Worm (Caenorhabditis elegans) whole organism, L4 larva: ENCODE measurements around the gene asp-3.

ENCODE experiments used
- F10B5.3 ChIP-seq: sonication (generic microtip); optimal IDR thresholded peaks from 2 replicates; lab custom pipeline; 2016; ENCODE audit warnings: mild to moderate bottlenecking, missing genetic modification characterization, missing compliant biosample characterization
- F37D6.2 ChIP-seq: sonication (generic microtip); optimal IDR thresholded peaks from 2 replicates; lab custom pipeline; 2016; ENCODE audit warnings: mild to moderate bottlenecking, missing genetic modification characterization, missing compliant biosample characterization
- R02D3.7 ChIP-seq: fragments of 150-350 bp; sonication (generic microtip); optimal IDR thresholded peaks from 3 replicates; lab custom pipeline; 2014; ENCODE audit warnings: missing biosample characterization, missing genetic modification characterization
- T20F7.1 ChIP-seq: fragments of 200-800 bp; sonication (Bioruptor generic); optimal IDR thresholded peaks from 2 replicates; lab custom pipeline; 2018; ENCODE audit warnings: mild to moderate bottlenecking, missing genetic modification characterization, missing compliant biosample characterization
- Y48G9A.11 ChIP-seq: fragments of 200-800 bp; sonication (Bioruptor generic); IDR thresholded peaks from 2 replicates; pipeline ENCODE4 v1.3.6; 2022; ENCODE audit warnings: missing genetic modification reagents, missing genetic modification characterization, missing compliant biosample characterization
- Y75B8A.6 ChIP-seq: fragments of 200-800 bp; sonication (Bioruptor generic); IDR thresholded peaks from 2 replicates; pipeline ENCODE4 v1.3.6; 2022; ENCODE audit warnings: missing genetic modification reagents, missing genetic modification characterization, missing compliant biosample characterization
- aha-1 ChIP-seq: fragments of 150-350 bp; peaks from one replicate; lab custom pipeline; 2014; ENCODE audit warnings: missing biosample characterization, missing genetic modification characterization
- aly-2 ChIP-seq: sonication (generic microtip); optimal IDR thresholded peaks from 2 replicates; lab custom pipeline; 2018; ENCODE audit warnings: missing biosample characterization, missing genetic modification characterization
- ama-1 ChIP-seq: fragments of 150-350 bp; optimal IDR thresholded peaks from 2 replicates; lab custom pipeline; 2014; ENCODE audit warnings: inconsistent platforms, mixed read lengths
- arid-1 ChIP-seq: fragments of 200-800 bp; sonication (Bioruptor generic); conservative IDR thresholded peaks from 2 replicates; pipeline ENCODE4 v1.3.6; 2022; ENCODE audit warnings: missing genetic modification reagents, missing genetic modification characterization, missing compliant biosample characterization
- attf-4 ChIP-seq: sonication (generic microtip); optimal IDR thresholded peaks from 3 replicates; lab custom pipeline; 2017; ENCODE audit warnings: missing biosample characterization, missing genetic modification characterization
- ceh-28 ChIP-seq: fragments of 150-350 bp; optimal IDR thresholded peaks from 2 replicates; lab custom pipeline; 2014; ENCODE audit warnings: missing biosample characterization, missing genetic modification reagents, missing genetic modification characterization
- ceh-32 ChIP-seq: sonication (generic microtip); optimal IDR thresholded peaks from 2 replicates; lab custom pipeline; 2016; ENCODE audit warnings: mild to moderate bottlenecking, missing genetic modification characterization, missing compliant biosample characterization; ENCODE audit not compliant: poor library complexity
- ceh-62 ChIP-seq: sonication (generic microtip); optimal IDR thresholded peaks from 2 replicates; lab custom pipeline; 2017; ENCODE audit warnings: missing biosample characterization, missing genetic modification characterization
- ces-1 ChIP-seq: fragments of 150-350 bp; sonication (generic microtip); optimal IDR thresholded peaks from 4 replicates; lab custom pipeline; 2014; ENCODE audit warnings: missing biosample characterization, missing genetic modification reagents, missing genetic modification characterization
- cey-2 ChIP-seq: sonication (generic microtip); optimal IDR thresholded peaks from 3 replicates; lab custom pipeline; 2017; ENCODE audit warnings: missing genetic modification characterization, mild to moderate bottlenecking, missing compliant biosample characterization, antibody characterized with exemption, borderline replicate concordance; ENCODE audit not compliant: insufficient read depth
- daf-8 ChIP-seq: fragments of 200-800 bp; sonication (Bioruptor generic); IDR thresholded peaks from 2 replicates; pipeline ENCODE4 v1.3.6; 2022; ENCODE audit warnings: missing genetic modification characterization, missing compliant biosample characterization
- dmd-8 ChIP-seq: fragments of 200-800 bp; sonication (Bioruptor generic); IDR thresholded peaks from 2 replicates; pipeline ENCODE4 v1.3.6; 2022; ENCODE audit warnings: missing genetic modification characterization, missing compliant biosample characterization
- dve-1 ChIP-seq: sonication (generic microtip); optimal IDR thresholded peaks from 2 replicates; lab custom pipeline; 2017; ENCODE audit warnings: antibody characterized with exemption, mild to moderate bottlenecking, missing genetic modification characterization, missing compliant biosample characterization; ENCODE audit not compliant: insufficient read depth
- egl-43 ChIP-seq: fragments of 200-800 bp; sonication (Bioruptor generic); IDR thresholded peaks from 2 replicates; pipeline ENCODE4 v1.3.6; 2022; ENCODE audit warnings: missing genetic modification reagents, missing genetic modification characterization, missing compliant biosample characterization
- fkh-10 ChIP-seq: fragments of 150-350 bp; optimal IDR thresholded peaks from 2 replicates; lab custom pipeline; 2014; ENCODE audit warnings: missing biosample characterization, missing genetic modification reagents, missing genetic modification characterization
- fos-1 ChIP-seq: fragments of 150-350 bp; optimal IDR thresholded peaks from 2 replicates; lab custom pipeline; 2014; ENCODE audit warnings: missing biosample characterization, missing genetic modification characterization
- gei-8 ChIP-seq: fragments of 200-800 bp; sonication (Bioruptor generic); optimal IDR thresholded peaks from 2 replicates; lab custom pipeline; 2018; ENCODE audit warnings: mild to moderate bottlenecking, missing genetic modification characterization, missing compliant biosample characterization
- hlh-30 ChIP-seq: sonication (generic microtip); optimal IDR thresholded peaks from 2 replicates; lab custom pipeline; 2017; ENCODE audit warnings: antibody characterized with exemption, mild to moderate bottlenecking, missing genetic modification characterization, missing compliant biosample characterization; ENCODE audit not compliant: insufficient read depth
- jun-1 ChIP-seq: fragments of 150-350 bp; optimal IDR thresholded peaks from 2 replicates; lab custom pipeline; 2014; ENCODE audit warnings: missing biosample characterization, missing genetic modification reagents, missing genetic modification characterization
- lin-1 ChIP-seq: fragments of 200-800 bp; sonication (Bioruptor generic); IDR thresholded peaks from 2 replicates; pipeline ENCODE4 v1.3.6; 2022; ENCODE audit warnings: missing genetic modification reagents, missing genetic modification characterization, missing compliant biosample characterization
- lin-13 ChIP-seq: fragments of 150-350 bp; optimal IDR thresholded peaks from 2 replicates; lab custom pipeline; 2014; ENCODE audit warnings: missing biosample characterization, missing genetic modification reagents, missing genetic modification characterization
- lin-15B ChIP-seq: fragments of 150-350 bp; sonication (generic microtip); optimal IDR thresholded peaks from 3 replicates; lab custom pipeline; 2014; ENCODE audit warnings: missing biosample characterization, missing genetic modification characterization
- madf-5 ChIP-seq, 2 experiments: fragments of 200-800 bp; sonication (Bioruptor generic); IDR thresholded peaks; 2 replicates each; pipeline ENCODE4 v1.3.6; 2022; ENCODE audit warnings: missing compliant biosample characterization in 2 of 2, missing genetic modification characterization in 2 of 2
- mdl-1 ChIP-seq, 2 experiments: fragments of 150-350 bp in 1 of 2; sonication (generic microtip) in 1 of 2; optimal IDR thresholded peaks; 2 replicates each; lab custom pipeline; 2014 to 2017; ENCODE audit warnings: missing biosample characterization in 2 of 2, missing genetic modification characterization in 2 of 2
- mxl-2 ChIP-seq: fragments of 200-800 bp; sonication (Bioruptor generic); conservative IDR thresholded peaks from 2 replicates; pipeline ENCODE4 v1.3.6; 2022; ENCODE audit warnings: missing genetic modification reagents, missing genetic modification characterization, missing compliant biosample characterization
- mxl-3 ChIP-seq: fragments of 200-800 bp; sonication (Bioruptor generic); optimal IDR thresholded peaks from 2 replicates; lab custom pipeline; 2018; ENCODE audit warnings: mild to moderate bottlenecking, missing genetic modification characterization, missing compliant biosample characterization
- nhr-10 ChIP-seq: fragments of 150-350 bp; optimal IDR thresholded peaks from 2 replicates; lab custom pipeline; 2014; ENCODE audit warnings: missing biosample characterization, missing genetic modification characterization
- nhr-25 ChIP-seq: sonication (generic microtip); optimal IDR thresholded peaks from 2 replicates; lab custom pipeline; 2017; ENCODE audit warnings: missing genetic modification characterization, mild to moderate bottlenecking, missing compliant biosample characterization, antibody characterized with exemption, moderate library complexity, borderline replicate concordance; ENCODE audit not compliant: insufficient read depth
- nhr-28 ChIP-seq: fragments of 150-350 bp; optimal IDR thresholded peaks from 2 replicates; lab custom pipeline; 2014; ENCODE audit warnings: missing biosample characterization, missing genetic modification characterization
- nhr-76 ChIP-seq: fragments of 150-350 bp; optimal IDR thresholded peaks from 2 replicates; lab custom pipeline; 2014; ENCODE audit warnings: missing biosample characterization, missing genetic modification characterization
- pha-4 ChIP-seq, 2 experiments: fragments of 150-350 bp in 1 of 2; fragments of 200-800 bp in 1 of 2; sonication (Bioruptor generic) in 1 of 2; IDR thresholded peaks in 1 of 2; optimal IDR thresholded peaks in 1 of 2; 2 replicates each; pipeline versions ENCODE4 v1.3.6 to Lab custom; 2014 to 2022; ENCODE audit warnings: missing genetic modification characterization in 2 of 2, missing genetic modification reagents in 2 of 2, missing biosample characterization in 1 of 2, missing compliant biosample characterization in 1 of 2
- php-3 ChIP-seq: fragments of 200-800 bp; sonication (Bioruptor generic); IDR thresholded peaks from 2 replicates; pipeline ENCODE4 v1.3.6; 2022; ENCODE audit warnings: missing genetic modification reagents, missing genetic modification characterization, missing compliant biosample characterization
- sdz-12 ChIP-seq: fragments of 200-800 bp; sonication (Bioruptor generic); optimal IDR thresholded peaks from 2 replicates; lab custom pipeline; 2018; ENCODE audit warnings: mild to moderate bottlenecking, missing genetic modification characterization, missing compliant biosample characterization
- set-16 ChIP-seq: fragments of 200-800 bp; sonication (Bioruptor generic); IDR thresholded peaks from 2 replicates; pipeline ENCODE4 v1.3.6; 2022; ENCODE audit warnings: missing genetic modification reagents, missing genetic modification characterization, missing compliant biosample characterization
- skn-1 ChIP-seq: fragments of 150-350 bp; optimal IDR thresholded peaks from 2 replicates; lab custom pipeline; 2014; ENCODE audit warnings: missing biosample characterization, missing genetic modification characterization
- snpc-4 ChIP-seq: fragments of 150-350 bp; optimal IDR thresholded peaks from 2 replicates; lab custom pipeline; 2014; ENCODE audit warnings: missing biosample characterization, missing genetic modification characterization
- spr-1 ChIP-seq: sonication (generic microtip); optimal IDR thresholded peaks from 2 replicates; lab custom pipeline; 2016; ENCODE audit warnings: mild to moderate bottlenecking, missing genetic modification characterization, missing compliant biosample characterization
- unc-130 ChIP-seq: sonication (generic microtip); optimal IDR thresholded peaks from 2 replicates; lab custom pipeline; 2016; ENCODE audit warnings: missing genetic modification reagents, missing genetic modification characterization, missing compliant biosample characterization
- unc-62 ChIP-seq, 3 experiments: fragments of 150-350 bp in 1 of 3; sonication (generic microtip); optimal IDR thresholded peaks in 2 of 3; peaks in 1 of 3; 1 replicate in 1 of 3; 2 replicates in 2 of 3; lab custom pipeline; 2014 to 2017; ENCODE audit warnings: missing biosample characterization in 3 of 3, missing genetic modification characterization in 3 of 3, missing genetic modification reagents in 3 of 3, missing genotype in 1 of 3
- vab-7 ChIP-seq: fragments of 200-800 bp; sonication (Bioruptor generic); IDR thresholded peaks from 2 replicates; pipeline ENCODE4 v1.3.6; 2022; ENCODE audit warnings: missing genetic modification reagents, missing genetic modification characterization, missing compliant biosample characterization
- zag-1 ChIP-seq: fragments of 150-350 bp; optimal IDR thresholded peaks from 2 replicates; lab custom pipeline; 2014; ENCODE audit warnings: missing biosample characterization, missing genetic modification characterization
- zfp-2 ChIP-seq: sonication (generic microtip); optimal IDR thresholded peaks from 2 replicates; lab custom pipeline; 2016; ENCODE audit warnings: mild to moderate bottlenecking, missing genetic modification characterization, missing compliant biosample characterization
- ztf-7 ChIP-seq: fragments of 150-350 bp; optimal IDR thresholded peaks from 2 replicates; lab custom pipeline; 2014; ENCODE audit warnings: missing biosample characterization, missing genetic modification characterization

Gene asp-3

DNA sequence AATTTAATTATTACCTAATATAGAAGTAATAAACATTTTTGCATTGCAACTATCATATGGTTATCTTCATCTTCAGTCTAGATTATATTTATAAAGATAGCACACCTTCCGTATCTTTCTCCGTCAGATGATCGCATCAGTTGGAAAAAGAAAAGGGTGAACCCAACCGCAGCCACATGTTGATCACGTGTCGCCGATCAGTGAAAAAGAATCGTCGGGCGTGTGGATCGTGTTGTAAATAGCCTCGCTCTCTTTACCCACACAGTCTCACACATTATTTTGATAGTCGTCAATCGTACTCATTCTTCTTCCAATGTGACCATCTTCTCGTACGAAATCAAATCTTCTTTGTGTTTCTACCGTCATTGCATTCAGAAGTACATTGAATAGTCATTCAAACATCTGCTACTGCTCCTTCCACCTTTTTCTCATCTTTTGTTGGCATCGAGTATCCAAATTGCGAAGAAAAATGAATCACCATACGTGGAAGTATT is 47.0 kb upstream of the asp-3 start (continued):
- no peak for TF ChIP-seq snpc-4 (tag; lab: Kevin White, UChicago)
- no peak for TF ChIP-seq unc-130
- peak; percentile 98 for TF ChIP-seq mxl-2 (GFP tag; lab: Robert Waterston, UW)
- no peak for TF ChIP-seq zag-1 (tag; lab: Kevin White, UChicago)
- 0 out of 4 replicates have a peak, but pooled peaks have one; percentile 1 to 53 for TF ChIP-seq madf-5 (GFP tag; IDR thresholded peaks at IDR 0.05; lab: Robert Waterston, UW)
- no peak for TF ChIP-seq ceh-28 (tag; lab: Kevin White, UChicago)
- no peak for TF ChIP-seq egl-43
- TF ChIP-seq attf-4 (tag; lab: Kevin White, UChicago): no peak
- peak; percentile 68 for TF ChIP-seq jun-1 (tag; lab: Kevin White, UChicago)
- no peak for TF ChIP-seq ces-1
- peak in 1 of 2 experiments; percentile 100 for TF ChIP-seq mdl-1 (tag; optimal IDR thresholded peaks at IDR 0.05; lab: Kevin White, UChicago)
- TF ChIP-seq fkh-10 (GFP tag; lab: Kevin White, UChicago): no peak
- peak; percentile 54; the same call in 1 of the 2 replicates for TF ChIP-seq php-3
- TF ChIP-seq fos-1 (tag; lab: Kevin White, UChicago): peak; percentile 76
- peak; percentile 97 for TF ChIP-seq gei-8 (GFP tag; lab: Kevin White, UChicago)
- peak; percentile 96 for TF ChIP-seq ama-1 (lab: Kevin White, UChicago)
- no peak for TF ChIP-seq aly-2 (tag; lab: Kevin White, UChicago)
- peak; percentile 86 for TF ChIP-seq spr-1
- peak; percentile 99 for TF ChIP-seq hlh-30 (tag; lab: Kevin White, UChicago)
- no peak for TF ChIP-seq skn-1
- TF ChIP-seq dmd-8: no peak
- TF ChIP-seq nhr-25 (tag; lab: Kevin White, UChicago): peak; percentile 94
- TF ChIP-seq R02D3.7 (tag; lab: Kevin White, UChicago): no peak
- peak; percentile 91 for TF ChIP-seq pha-4 (GFP tag; IDR thresholded peaks at IDR 0.05; lab: Robert Waterston, UW)
- peak; percentile 64 for TF ChIP-seq pha-4 (tag; optimal IDR thresholded peaks at IDR 0.05; lab: Kevin White, UChicago)
- TF ChIP-seq ztf-7 (tag; lab: Kevin White, UChicago): peak; percentile 80
- TF ChIP-seq set-16 (GFP tag; lab: Robert Waterston, UW): peak; percentile 44; the same call in 1 of the 2 replicates
- no peak for TF ChIP-seq lin-15B (tag; lab: Kevin White, UChicago)
- peak; percentile 98 for TF ChIP-seq dve-1
- 0 out of 2 replicates have a peak, but pooled peaks have one; percentile 9 for TF ChIP-seq arid-1 (GFP tag; lab: Robert Waterston, UW)
- TF ChIP-seq F10B5.3: peak; percentile 57
- TF ChIP-seq nhr-28 (tag; lab: Kevin White, UChicago): peak; percentile 94
- peak; percentile 98 for TF ChIP-seq mxl-3 (GFP tag; lab: Kevin White, UChicago)
- TF ChIP-seq ceh-32 (tag; lab: Kevin White, UChicago): peak; percentile 9
- TF ChIP-seq unc-62 (GFP tag; optimal IDR thresholded peaks at IDR 0.05 in 1 of 2; lab: Kevin White, UChicago): peak in 1 of 2 experiments; percentile 99
- TF ChIP-seq unc-62 (tag; optimal IDR thresholded peaks at IDR 0.05; lab: Kevin White, UChicago): no peak
- no peak for TF ChIP-seq ceh-62 (tag; lab: Kevin White, UChicago)
- TF ChIP-seq F37D6.2: no peak
- no peak for TF ChIP-seq vab-7 (GFP tag; lab: Robert Waterston, UW)
- peak; percentile 40 for TF ChIP-seq sdz-12 (GFP tag; lab: Kevin White, UChicago)
- TF ChIP-seq lin-1: peak; percentile 93
- TF ChIP-seq aha-1: peak; percentile 99
- peak; percentile 93 for TF ChIP-seq cey-2 (tag; lab: Kevin White, UChicago)
- peak; percentile 57 for TF ChIP-seq zfp-2 (tag; lab: Kevin White, UChicago)
- peak; percentile 71 for TF ChIP-seq nhr-76 (tag; lab: Kevin White, UChicago)
- peak; percentile 83 for TF ChIP-seq T20F7.1 (GFP tag; lab: Kevin White, UChicago)
- TF ChIP-seq nhr-10 (tag; lab: Kevin White, UChicago): peak; percentile 83
- TF ChIP-seq daf-8 (GFP tag; lab: Robert Waterston, UW): no peak
- peak; percentile 90 for TF ChIP-seq Y75B8A.6 (GFP tag; lab: Robert Waterston, UW)
- TF ChIP-seq lin-13 (GFP tag; lab: Kevin White, UChicago): peak; percentile 82
- TF ChIP-seq Y48G9A.11: no peak
